Fruit fly (Drosophila melanogaster): ENCODE results near the gene Syx4.

Gene Syx4

dm6 chrX:2744042-2744441 lies at the start of gene Syx4:
Gene Syx4 (minus strand): TSS chrX:2744076.
- TF ChIP-seq noc (tag; optimal IDR thresholded peaks at IDR 0.05): peak; percentile 93

dm6 chrX:2791898-2792297 lies 48.0 kb upstream of the Syx4 start:
- no peak for TF ChIP-seq noc (tag; optimal IDR thresholded peaks at IDR 0.05)

dm6 chrX:2790055-2790617 lies 46.3 kb upstream of the Syx4 start, which contains the start of gene CG32795:
Gene CG32795 (minus strand): TSS chrX:2790567.
- peak; percentile 27 for TF ChIP-seq noc (tag; optimal IDR thresholded peaks at IDR 0.05)

dm6 chrX:2789285-2790054 lies 45.6 kb upstream of the Syx4 start:
- TF ChIP-seq noc (tag; optimal IDR thresholded peaks at IDR 0.05): no peak

- no peak for TF ChIP-seq noc (tag; optimal IDR thresholded peaks at IDR 0.05)
These were observed 44.6 kb upstream of the Syx4 start for dm6 chrX:2788278-2789023.

- TF ChIP-seq noc (tag; optimal IDR thresholded peaks at IDR 0.05): no peak
These were observed 44.0 kb upstream of the Syx4 start for dm6 chrX:2787857-2788256.

dm6 chrX:2787267-2787666 lies 43.4 kb upstream of the Syx4 start:
- TF ChIP-seq noc (tag; optimal IDR thresholded peaks at IDR 0.05): peak; percentile 89

- TF ChIP-seq noc (tag; optimal IDR thresholded peaks at IDR 0.05): peak; percentile 88
These were observed 42.8 kb upstream of the Syx4 start for dm6 chrX:2786553-2787118.

- no peak for TF ChIP-seq noc (tag; optimal IDR thresholded peaks at IDR 0.05)
These were observed 21.6 kb upstream of the Syx4 start for dm6 chrX:2765440-2765839.

dm6 chrX:2761198-2761597 lies 17.3 kb upstream of the Syx4 start:
- no peak for TF ChIP-seq noc (tag; optimal IDR thresholded peaks at IDR 0.05)

- no peak for TF ChIP-seq noc (tag; optimal IDR thresholded peaks at IDR 0.05)
These were observed 13.5 kb upstream of the Syx4 start for dm6 chrX:2757400-2757799.

dm6 chrX:2749693-2750092 lies 5.8 kb upstream of the Syx4 start:
- TF ChIP-seq noc (tag; optimal IDR thresholded peaks at IDR 0.05): no peak

- TF ChIP-seq noc (tag; optimal IDR thresholded peaks at IDR 0.05): no peak
These were observed 275 bp downstream of the Syx4 start for dm6 chrX:2743601-2744000.

- TF ChIP-seq noc (tag; optimal IDR thresholded peaks at IDR 0.05): peak; percentile 89
These were observed 856 bp downstream of the Syx4 start for dm6 chrX:2743020-2743419.

dm6 chrX:2742067-2742466 lies 1.8 kb downstream of the Syx4 start:
- no peak for TF ChIP-seq noc (tag; optimal IDR thresholded peaks at IDR 0.05)

- TF ChIP-seq noc (tag; optimal IDR thresholded peaks at IDR 0.05): no peak
These were observed 3.8 kb downstream of the Syx4 start, which contains the start of gene kirre for dm6 chrX:2740084-2740483. Gene kirre (plus strand): TSS chrX:2740384.

Measured in whole organism, larva.